Worm (Caenorhabditis elegans): ENCODE data around the gene nhr-261.

Gene nhr-261

ce11 chrII:3911284-3911683 is 46.7 kb upstream of the nhr-261 start (continued):
- TF ChIP-seq unc-130 (GFP tag; optimal IDR thresholded peaks at IDR 0.05), result no peak
- no peak for TF ChIP-seq Y5F2A.4 (GFP tag; optimal IDR thresholded peaks at IDR 0.05)
- TF ChIP-seq zip-11 (GFP tag; IDR thresholded peaks at IDR 0.05), result no peak
- no peak for TF ChIP-seq F37D6.2 (tag; optimal IDR thresholded peaks at IDR 0.05)
- TF ChIP-seq snpc-1.2 (GFP tag; IDR thresholded peaks at IDR 0.05), result no peak
- TF ChIP-seq Y105C5A.15 (GFP tag; IDR thresholded peaks at IDR 0.05), result no peak
- no peak for TF ChIP-seq aha-1 (tag)
- no peak for TF ChIP-seq lin-38 (GFP tag; IDR thresholded peaks at IDR 0.05)
- no peak for TF ChIP-seq egl-43 (GFP tag; IDR thresholded peaks at IDR 0.05)
- no peak for TF ChIP-seq sdz-12 (GFP tag; optimal IDR thresholded peaks at IDR 0.05)
- TF ChIP-seq ceh-28 (tag; optimal IDR thresholded peaks at IDR 0.05), result no peak
- peak; percentile 56; the same call in 1 of the 2 replicates for TF ChIP-seq php-3 (GFP tag; IDR thresholded peaks at IDR 0.05)
- no peak for TF ChIP-seq F49E8.2 (tag; optimal IDR thresholded peaks at IDR 0.05; ENCODE audit: borderline replicate concordance)
- TF ChIP-seq saeg-2 (GFP tag; IDR thresholded peaks at IDR 0.05), result no peak
- TF ChIP-seq ztf-7 (tag; optimal IDR thresholded peaks at IDR 0.05), result no peak
- no peak for TF ChIP-seq aly-2 (tag; optimal IDR thresholded peaks at IDR 0.05)
- TF ChIP-seq mes-2 (tag; optimal IDR thresholded peaks at IDR 0.05; ENCODE audit: poor library complexity, severe bottlenecking), result peak; percentile 9
- TF ChIP-seq dve-1 (tag; optimal IDR thresholded peaks at IDR 0.05; ENCODE audit: insufficient read depth), result peak; percentile 76
- TF ChIP-seq duxl-1 (tag; optimal IDR thresholded peaks at IDR 0.05; ENCODE audit: poor library complexity), result no peak

ce11 chrII:3910737-3911136 is 46.2 kb upstream of the nhr-261 start, which contains the start of gene bcmo-2:
Gene bcmo-2, minus strand, starts transcription at chrII:3910837.
- TF ChIP-seq lin-13 (GFP tag; optimal IDR thresholded peaks at IDR 0.05) (no peak), daf-19 (GFP tag; conservative IDR thresholded peaks at IDR 0.05) (no peak), ZK546.5 (tag; optimal IDR thresholded peaks at IDR 0.05) (no peak), tag-97 (GFP tag; IDR thresholded peaks at IDR 0.05) (no peak), daf-8 (GFP tag; IDR thresholded peaks at IDR 0.05) (no peak), skn-1 (tag; optimal IDR thresholded peaks at IDR 0.05) (no peak), nhr-102 (tag; optimal IDR thresholded peaks at IDR 0.05) (no peak), nhr-77 (tag; optimal IDR thresholded peaks at IDR 0.05) (no peak), lim-7 (GFP tag; IDR thresholded peaks at IDR 0.05) (no peak), hlh-11 (tag; optimal IDR thresholded peaks at IDR 0.05) (no peak), fos-1 (tag; optimal IDR thresholded peaks at IDR 0.05) (no peak), snpc-1.2 (GFP tag; IDR thresholded peaks at IDR 0.05) (no peak), aly-2 (tag; optimal IDR thresholded peaks at IDR 0.05) (no peak), dmd-6 (GFP tag; IDR thresholded peaks at IDR 0.05) (no peak), ceh-28 (tag; optimal IDR thresholded peaks at IDR 0.05) (no peak), dmd-9 (GFP tag; IDR thresholded peaks at IDR 0.05) (no peak), F10B5.3 (tag; optimal IDR thresholded peaks at IDR 0.05) (no peak), snpc-4 (tag; optimal IDR thresholded peaks at IDR 0.05) (no peak), lsy-2 (tag; optimal IDR thresholded peaks at IDR 0.05) (no peak), pqm-1 (tag; optimal IDR thresholded peaks at IDR 0.05) (no peak)

DNA sequence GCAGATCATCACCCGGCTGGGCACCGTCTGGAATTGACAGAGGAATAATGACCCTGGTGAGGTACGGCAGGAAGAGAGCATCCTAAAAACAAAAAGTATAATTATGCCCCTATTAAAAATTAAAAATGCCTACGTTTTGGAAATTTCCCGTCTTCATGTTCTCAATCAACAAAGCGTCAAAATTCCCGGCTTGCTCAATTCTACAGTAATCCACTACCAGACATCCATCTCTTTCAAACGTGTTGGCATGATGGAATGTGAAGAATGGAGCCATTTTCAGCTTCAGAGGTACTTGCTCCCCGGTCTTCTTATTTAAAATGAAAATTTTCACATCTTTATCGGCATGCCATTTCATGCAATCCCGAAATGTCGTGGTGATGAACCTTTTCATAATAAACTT is 44.7 kb upstream of the nhr-261 start:
- TF ChIP-seq unc-62 (GFP tag; optimal IDR thresholded peaks at IDR 0.05 in 1 of 2), result peak in 1 of 2 experiments; percentile 91
- no peak for TF ChIP-seq unc-62 (tag; optimal IDR thresholded peaks at IDR 0.05)
- no peak for TF ChIP-seq Y105C5A.15 (GFP tag; IDR thresholded peaks at IDR 0.05)

- TF ChIP-seq unc-62 (GFP tag; optimal IDR thresholded peaks at IDR 0.05 in 1 of 2) (peak in 1 of 2 experiments; percentile 59), unc-62 (tag; optimal IDR thresholded peaks at IDR 0.05) (no peak), daf-19 (GFP tag; conservative IDR thresholded peaks at IDR 0.05) (no peak)
Measured at ce11 chrII:3908135-3908534, 43.6 kb upstream of the nhr-261 start.
